Worm (Caenorhabditis elegans): Measurements from ENCODE around the gene ptp-8.

ptp-8 gene

DNA sequence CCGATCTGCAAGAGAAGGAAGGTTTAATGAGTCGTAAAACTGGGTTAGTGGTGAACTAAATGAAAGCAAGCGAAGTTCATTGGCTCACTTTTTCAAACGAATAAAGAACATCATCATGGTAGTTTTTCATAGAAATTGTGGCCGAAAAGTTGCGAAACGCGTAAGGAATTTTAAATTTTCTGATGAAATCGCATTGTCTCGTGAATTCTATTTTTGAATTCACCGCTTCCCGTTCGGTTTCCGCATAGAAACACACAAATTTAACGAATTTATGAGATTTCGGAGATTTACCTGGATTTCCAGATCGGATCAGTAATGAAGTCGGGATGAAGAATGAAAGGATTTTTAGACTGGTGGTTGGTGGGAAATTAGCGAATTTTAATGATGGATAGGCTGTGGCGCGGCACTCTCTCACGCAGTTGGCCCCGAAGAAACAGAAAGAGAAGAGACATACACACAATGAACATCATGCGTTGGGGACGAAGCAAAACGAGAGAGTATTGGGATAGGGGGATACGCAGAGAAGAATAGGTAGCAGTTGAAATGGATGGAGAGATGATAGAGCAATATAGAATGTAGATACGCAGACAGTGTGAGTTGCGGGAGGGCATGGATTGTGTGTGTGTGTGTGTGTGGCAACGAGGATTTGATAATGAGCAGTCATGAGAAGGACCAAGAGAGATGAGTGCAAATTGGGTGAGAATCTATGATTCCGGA is 5.1 kb downstream of the ptp-8 start (continued):
- TF ChIP-seq hif-1 (tag; optimal IDR thresholded peaks at IDR 0.05) (peak in 1 of 2 experiments; percentile 27), dmd-9 (GFP tag; IDR thresholded peaks at IDR 0.05) (no peak), pha-4 (GFP tag; IDR thresholded peaks at IDR 0.05) (no peak), pha-4 (tag; optimal IDR thresholded peaks at IDR 0.05) (no peak), nhr-28 (tag; optimal IDR thresholded peaks at IDR 0.05) (peak; percentile 33), spr-3 (GFP tag; optimal IDR thresholded peaks at IDR 0.05) (no peak), Y105C5A.15 (GFP tag; IDR thresholded peaks at IDR 0.05) (no peak), ceh-20 (GFP tag; IDR thresholded peaks at IDR 0.05) (no peak), skn-1 (tag; optimal IDR thresholded peaks at IDR 0.05) (no peak), tag-97 (GFP tag; IDR thresholded peaks at IDR 0.05) (no peak), pqm-1 (tag; optimal IDR thresholded peaks at IDR 0.05) (no peak), mes-2 (tag; optimal IDR thresholded peaks at IDR 0.05; ENCODE audit: poor library complexity, severe bottlenecking) (peak; percentile 46), unc-39 (tag; optimal IDR thresholded peaks at IDR 0.05) (no peak), vab-7 (GFP tag; IDR thresholded peaks at IDR 0.05) (no peak), jun-1 (tag; optimal IDR thresholded peaks at IDR 0.05) (no peak), rbr-2 (tag; optimal IDR thresholded peaks at IDR 0.05) (peak; percentile 43), unc-130 (GFP tag; optimal IDR thresholded peaks at IDR 0.05) (no peak), mxl-3 (GFP tag; optimal IDR thresholded peaks at IDR 0.05) (peak; percentile 73), madf-5 (GFP tag; IDR thresholded peaks at IDR 0.05) (no peak), T26A8.4 (GFP tag; IDR thresholded peaks at IDR 0.05) (0 out of 2 replicates have a peak, but pooled peaks have one; percentile 19), mep-1 (tag; optimal IDR thresholded peaks at IDR 0.05) (peak; percentile 67), sdz-12 (GFP tag; optimal IDR thresholded peaks at IDR 0.05) (no peak), saeg-2 (GFP tag; IDR thresholded peaks at IDR 0.05) (no peak), mdl-1 (tag; optimal IDR thresholded peaks at IDR 0.05) (peak in 1 of 2 experiments; percentile 36), zip-2 (tag; optimal IDR thresholded peaks at IDR 0.05) (no peak)

DNA sequence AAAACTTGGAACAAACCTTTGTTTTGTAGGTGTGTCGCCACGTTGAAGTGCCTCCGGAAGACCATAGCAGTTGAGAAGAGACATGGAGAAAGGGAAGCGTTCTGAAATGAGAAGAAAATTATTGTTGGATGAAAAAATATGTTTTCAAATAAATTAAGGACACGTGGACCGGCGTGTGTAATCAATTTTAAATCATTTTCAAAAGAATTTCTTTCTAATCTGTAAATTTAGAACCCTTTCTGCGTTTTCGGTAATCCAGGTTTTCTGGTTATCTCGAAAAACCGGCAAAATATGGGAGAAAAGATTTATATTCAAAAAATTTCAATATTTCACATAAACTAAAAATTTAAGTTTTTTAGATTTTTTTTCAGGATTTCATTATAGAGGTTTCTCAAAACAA is 7.0 kb downstream of the ptp-8 start, which contains the start of gene mob-3:
TSS of gene mob-3 (minus strand) at position 101 of the 400 bp plus-strand sequence.
- TF ChIP-seq mxl-2 (GFP tag; conservative IDR thresholded peaks at IDR 0.05) (no peak), daf-8 (GFP tag; IDR thresholded peaks at IDR 0.05) (no peak), pqm-1 (tag; optimal IDR thresholded peaks at IDR 0.05) (no peak), arid-1 (GFP tag; conservative IDR thresholded peaks at IDR 0.05) (no peak), tra-1 (GFP tag; IDR thresholded peaks at IDR 0.05) (no peak), nhr-77 (tag; optimal IDR thresholded peaks at IDR 0.05) (no peak), ceh-32 (tag; optimal IDR thresholded peaks at IDR 0.05; ENCODE audit: poor library complexity) (no peak), mdt-29 (GFP tag; IDR thresholded peaks at IDR 0.05) (no peak), nhr-48 (tag; optimal IDR thresholded peaks at IDR 0.05) (no peak)

DNA sequence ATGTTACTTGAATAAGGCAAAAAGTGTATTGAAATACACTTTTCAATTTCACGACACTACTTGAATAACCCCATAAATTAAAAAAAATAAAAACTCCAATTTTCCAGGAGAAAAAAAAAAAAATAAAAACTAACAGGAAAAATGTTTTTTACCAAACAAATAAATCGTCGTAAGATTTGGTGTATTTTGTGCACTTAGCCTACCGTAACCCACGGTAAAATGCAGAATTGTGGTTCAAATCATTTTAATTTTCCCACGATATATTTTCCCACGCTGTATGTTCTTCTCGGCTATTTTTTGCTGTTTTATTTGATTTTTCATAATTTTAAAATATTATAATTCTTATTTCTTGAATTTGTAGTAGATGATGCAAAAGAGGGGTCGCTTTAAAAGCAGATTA is 7.9 kb downstream of the ptp-8 start:
- no peak for TF ChIP-seq egl-27 (tag; optimal IDR thresholded peaks at IDR 0.05)
- TF ChIP-seq lsy-2 (tag; optimal IDR thresholded peaks at IDR 0.05): peak in 1 of 2 experiments; percentile 20

DNA sequence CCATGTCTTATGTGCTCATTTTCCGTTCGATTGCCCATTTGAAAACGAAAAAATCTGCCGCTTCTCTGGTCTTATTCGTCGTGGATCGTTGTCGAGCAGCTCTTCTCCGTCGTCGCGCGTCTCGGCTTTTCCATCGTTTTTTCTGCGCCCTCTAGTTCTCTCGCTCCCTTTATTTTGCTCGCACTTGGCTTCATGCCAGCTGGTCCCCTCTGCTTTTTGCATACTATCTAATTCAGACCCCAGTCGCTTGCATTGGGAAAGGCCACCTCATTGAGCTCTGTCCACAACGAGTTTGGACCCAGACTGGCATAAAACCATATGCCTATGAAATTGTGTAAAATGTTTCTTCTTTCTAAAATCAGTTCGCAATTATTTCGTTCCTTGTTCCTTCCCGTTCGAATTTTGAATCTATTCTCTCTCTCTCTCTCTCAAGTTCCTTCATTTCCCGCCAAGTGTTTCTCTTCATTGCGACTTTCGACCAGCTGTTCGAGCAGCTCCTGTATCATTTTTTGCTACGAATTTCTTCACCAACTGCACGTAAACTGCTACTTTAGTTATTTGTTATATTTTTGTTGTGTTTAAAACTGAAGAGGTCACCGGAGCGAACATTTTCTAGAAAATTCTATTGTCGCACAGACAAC is 8.4 kb downstream of the ptp-8 start:
- TF ChIP-seq dmd-9 (GFP tag; IDR thresholded peaks at IDR 0.05) (no peak), hlh-30 (tag; optimal IDR thresholded peaks at IDR 0.05; ENCODE audit: insufficient read depth) (peak; percentile 19), dmd-6 (GFP tag; IDR thresholded peaks at IDR 0.05) (peak; percentile 16; the same call in 1 of the 2 replicates), vab-7 (GFP tag; IDR thresholded peaks at IDR 0.05) (0 out of 2 replicates have a peak, but pooled peaks have one; percentile 9), unc-130 (GFP tag; optimal IDR thresholded peaks at IDR 0.05) (no peak), dmd-8 (GFP tag; IDR thresholded peaks at IDR 0.05) (no peak), nhr-6 (tag; optimal IDR thresholded peaks at IDR 0.05) (peak; percentile 49), fos-1 (tag; optimal IDR thresholded peaks at IDR 0.05) (no peak), lsy-2 (tag; optimal IDR thresholded peaks at IDR 0.05) (peak in 1 of 2 experiments; percentile 14), mxl-3 (GFP tag; optimal IDR thresholded peaks at IDR 0.05) (no peak), mes-2 (tag; optimal IDR thresholded peaks at IDR 0.05; ENCODE audit: poor library complexity, severe bottlenecking) (peak; percentile 35), nhr-11 (tag; optimal IDR thresholded peaks at IDR 0.05) (peak; percentile 18), nhr-42 (GFP tag; IDR thresholded peaks at IDR 0.05) (no peak), lir-3 (tag; optimal IDR thresholded peaks at IDR 0.05) (no peak), nhr-25 (tag; optimal IDR thresholded peaks at IDR 0.05; ENCODE audit: borderline replicate concordance, insufficient read depth) (no peak)
